Worm (Caenorhabditis elegans): ENCODE measurements around the gene rabs-5.

Gene rabs-5

DNA sequence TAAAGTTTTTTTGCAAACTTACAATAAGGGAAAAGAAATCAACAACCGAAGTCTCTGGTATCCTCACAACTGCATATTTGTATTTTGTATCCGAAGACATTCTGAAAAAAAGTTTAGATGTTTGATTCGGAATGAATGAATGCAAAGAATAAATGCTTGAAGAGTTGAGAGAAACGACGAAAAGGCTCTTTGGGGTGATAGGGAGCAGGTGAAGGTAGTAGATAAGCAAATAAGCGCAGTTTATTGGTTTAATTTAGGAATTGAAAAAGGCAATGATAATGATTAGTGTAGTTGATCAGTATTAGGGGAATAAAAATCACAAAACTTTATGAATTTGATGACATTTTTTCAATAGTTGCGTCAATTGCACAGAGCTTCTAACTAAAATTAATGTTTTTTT is 20.9 kb downstream of the rabs-5 start, which contains the start of gene nsy-7:
TSS of gene nsy-7 (minus strand) at position 101 of the 400 bp plus-strand sequence.
- TF ChIP-seq lsy-2 (tag; optimal IDR thresholded peaks at IDR 0.05) (no peak), flh-1 (GFP tag; optimal IDR thresholded peaks at IDR 0.05) (no peak), nhr-76 (tag; optimal IDR thresholded peaks at IDR 0.05) (no peak), mep-1 (tag; optimal IDR thresholded peaks at IDR 0.05) (no peak), unc-120 (tag; optimal IDR thresholded peaks at IDR 0.05; ENCODE audit: poor library complexity, severe bottlenecking) (no peak), lin-32 (GFP tag; optimal IDR thresholded peaks at IDR 0.05) (no peak), nhr-12 (tag; optimal IDR thresholded peaks at IDR 0.05) (no peak)

DNA sequence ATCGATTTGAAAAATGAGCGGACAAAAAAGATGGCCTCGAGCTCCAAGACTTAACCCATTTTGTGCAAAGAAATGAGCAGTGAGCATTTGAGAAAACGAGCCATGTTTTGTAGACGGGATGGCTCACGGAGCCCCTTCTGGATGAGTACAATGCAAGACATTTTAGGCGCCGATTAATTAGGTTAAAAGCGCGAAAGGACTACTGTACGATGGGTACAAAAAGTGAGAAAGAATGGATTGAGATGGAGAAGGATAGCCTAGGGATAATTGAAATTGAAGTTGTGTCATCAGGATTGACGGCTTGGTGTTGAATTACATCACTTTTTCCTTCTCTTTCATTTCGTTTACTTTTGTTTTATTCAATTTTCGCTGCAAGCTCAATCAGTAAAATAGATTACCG is 26.6 kb downstream of the rabs-5 start:
- no peak for TF ChIP-seq nhr-28 (tag; optimal IDR thresholded peaks at IDR 0.05)
- TF ChIP-seq ces-1 (GFP tag; optimal IDR thresholded peaks at IDR 0.05), result peak; percentile 53
- TF ChIP-seq flh-1 (GFP tag; optimal IDR thresholded peaks at IDR 0.05), result no peak
- TF ChIP-seq lin-13 (tag; optimal IDR thresholded peaks at IDR 0.05), result no peak
- TF ChIP-seq nhr-237 (tag; optimal IDR thresholded peaks at IDR 0.05), result no peak
- TF ChIP-seq ceh-83 (GFP tag; optimal IDR thresholded peaks at IDR 0.05), result no peak
- TF ChIP-seq ceh-39 (tag; optimal IDR thresholded peaks at IDR 0.05), result no peak
- no peak for TF ChIP-seq unc-62 (GFP tag; optimal IDR thresholded peaks at IDR 0.05)
- no peak for TF ChIP-seq sptf-1 (tag; optimal IDR thresholded peaks at IDR 0.05)

DNA sequence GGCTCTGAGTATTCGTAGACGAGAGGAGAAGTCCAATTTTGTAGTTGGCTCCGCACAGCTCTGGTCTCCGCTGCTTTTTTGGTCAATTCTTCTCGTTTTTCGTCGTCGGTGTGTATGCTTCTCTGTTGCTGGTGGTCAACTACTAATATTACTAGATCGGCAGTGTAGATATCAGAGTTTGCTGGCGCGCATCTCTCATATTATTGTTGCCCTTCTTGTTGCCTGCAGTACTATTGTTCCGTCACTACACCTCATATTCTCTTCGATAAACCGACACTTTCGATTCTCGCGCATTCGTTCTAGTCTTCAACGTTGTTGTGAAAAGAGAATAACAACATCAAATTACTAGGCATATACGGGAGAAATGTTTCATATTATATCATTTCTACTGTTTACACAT is 27.2 kb downstream of the rabs-5 start:
- TF ChIP-seq lin-13 (tag; optimal IDR thresholded peaks at IDR 0.05) (no peak), nhr-237 (tag; optimal IDR thresholded peaks at IDR 0.05) (no peak), ceh-39 (tag; optimal IDR thresholded peaks at IDR 0.05) (no peak), zip-8 (tag; optimal IDR thresholded peaks at IDR 0.05) (no peak), snpc-4 (tag; optimal IDR thresholded peaks at IDR 0.05) (no peak), ceh-43 (GFP tag; optimal IDR thresholded peaks at IDR 0.05) (no peak), mls-2 (tag; optimal IDR thresholded peaks at IDR 0.05) (no peak), mab-5 (tag; optimal IDR thresholded peaks at IDR 0.05) (no peak), unc-62 (GFP tag; optimal IDR thresholded peaks at IDR 0.05) (no peak)

DNA sequence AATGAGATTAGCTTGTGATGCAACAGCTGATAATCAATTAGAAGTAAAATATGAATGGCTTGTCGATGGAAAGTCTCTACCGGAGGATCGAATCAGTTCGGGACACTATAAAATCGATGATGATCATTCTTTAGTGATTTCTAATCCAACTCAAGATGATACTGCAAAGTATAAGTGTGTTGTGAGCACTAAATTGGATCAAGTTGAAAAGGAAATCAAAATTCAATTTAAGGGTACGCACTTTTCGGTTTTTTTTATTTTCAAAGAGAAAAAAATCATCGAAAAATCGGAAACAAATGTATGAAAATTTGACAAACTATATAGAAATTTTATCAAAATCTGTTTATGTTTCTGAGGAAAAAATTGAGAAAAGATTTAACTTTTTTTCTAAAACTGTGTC is 30.9 kb downstream of the rabs-5 start:
- no peak for TF ChIP-seq tbx-8 (GFP tag; optimal IDR thresholded peaks at IDR 0.05)
- TF ChIP-seq nhr-2 (tag; optimal IDR thresholded peaks at IDR 0.05), result no peak
- no peak for TF ChIP-seq nhr-76 (tag; optimal IDR thresholded peaks at IDR 0.05)
- no peak for TF ChIP-seq hlh-1 (tag; optimal IDR thresholded peaks at IDR 0.05)
- TF ChIP-seq sptf-1 (tag; optimal IDR thresholded peaks at IDR 0.05), result no peak

DNA sequence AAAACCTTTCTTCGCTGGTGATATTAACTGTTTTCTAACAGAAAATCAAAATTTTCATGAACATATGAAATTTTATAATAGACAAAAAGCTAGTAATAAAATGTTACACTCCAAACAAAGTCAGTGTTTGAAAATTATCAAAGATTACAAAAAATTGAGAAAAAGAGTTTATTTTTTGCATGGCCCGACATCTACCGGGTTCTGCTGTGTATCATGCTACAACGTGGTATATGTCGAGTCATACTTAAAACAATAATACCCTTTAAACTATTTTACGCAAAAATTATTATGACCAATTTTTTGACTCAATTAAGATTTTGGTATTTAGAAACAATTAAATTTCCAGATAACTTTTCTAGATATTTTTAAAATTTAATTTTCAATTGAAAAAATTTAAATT is 31.9 kb downstream of the rabs-5 start:
- no peak for TF ChIP-seq nhr-237 (tag; optimal IDR thresholded peaks at IDR 0.05)

DNA sequence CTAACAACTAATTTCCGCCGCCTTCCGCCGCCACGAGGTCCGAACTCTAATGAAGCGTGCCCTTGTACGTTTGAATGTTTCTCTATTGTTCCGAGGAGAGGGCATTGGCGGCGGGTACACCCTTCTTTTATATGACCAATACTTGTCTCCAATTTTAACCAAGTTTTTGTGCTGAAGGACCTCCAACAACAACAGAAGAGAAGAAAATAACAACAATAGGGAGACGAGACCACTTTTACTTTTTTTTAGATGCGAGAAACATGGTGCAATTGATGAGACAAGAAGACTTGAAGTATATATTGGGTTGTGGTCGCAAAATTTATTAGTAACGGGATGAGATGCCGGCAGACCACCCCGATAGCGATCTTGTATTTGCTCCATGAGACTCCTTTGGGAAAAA is 36.5 kb downstream of the rabs-5 start:
- no peak for TF ChIP-seq snpc-4 (tag; optimal IDR thresholded peaks at IDR 0.05)
- TF ChIP-seq ces-1 (GFP tag; optimal IDR thresholded peaks at IDR 0.05), result peak; percentile 3

DNA sequence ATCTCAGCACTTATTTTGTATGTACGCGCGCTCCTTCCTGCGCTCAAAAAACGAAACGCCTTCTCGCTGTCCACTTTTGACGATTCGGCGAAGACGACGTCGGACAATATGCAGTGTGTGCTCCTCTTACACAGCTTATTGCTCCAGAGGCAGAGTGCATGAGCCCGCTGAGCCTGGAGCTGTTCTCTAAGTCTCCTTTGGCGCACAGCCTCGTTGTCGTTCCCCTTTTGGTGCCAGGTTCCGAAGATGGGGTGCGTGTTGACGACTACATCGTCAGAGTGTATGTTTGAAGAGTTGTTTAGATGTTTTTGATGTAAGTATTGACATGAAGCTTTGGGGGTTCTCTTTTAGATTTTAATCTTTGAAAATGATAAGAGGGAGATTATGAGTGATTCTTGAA is 37.1 kb downstream of the rabs-5 start:
- TF ChIP-seq nhr-76 (tag; optimal IDR thresholded peaks at IDR 0.05) (no peak), sem-2 (GFP tag; optimal IDR thresholded peaks at IDR 0.05) (no peak), unc-120 (tag; optimal IDR thresholded peaks at IDR 0.05; ENCODE audit: poor library complexity, severe bottlenecking) (no peak), lin-32 (GFP tag; optimal IDR thresholded peaks at IDR 0.05) (no peak)

DNA sequence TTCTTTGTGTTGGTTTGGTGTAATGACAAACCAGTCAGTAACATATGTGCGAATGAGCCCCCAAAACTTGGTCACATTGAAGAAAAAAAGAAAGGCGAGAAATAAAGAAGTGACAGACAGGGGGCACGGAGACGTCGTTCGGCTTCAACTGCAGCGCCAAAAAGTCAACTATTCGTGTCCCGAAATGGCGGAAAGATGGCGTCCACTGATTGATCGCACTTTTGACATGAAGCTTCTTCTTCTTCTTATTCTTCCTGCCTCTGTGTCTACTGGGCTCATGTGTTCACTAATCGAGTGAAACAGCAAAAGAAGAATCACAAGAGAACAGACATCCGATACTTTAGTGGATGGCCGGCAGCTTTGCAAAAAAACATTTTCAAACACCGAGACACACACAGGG is 38.3 kb downstream of the rabs-5 start:
- TF ChIP-seq pha-4 (tag; optimal IDR thresholded peaks at IDR 0.05) (no peak), ztf-11 (tag; optimal IDR thresholded peaks at IDR 0.05) (no peak)

DNA sequence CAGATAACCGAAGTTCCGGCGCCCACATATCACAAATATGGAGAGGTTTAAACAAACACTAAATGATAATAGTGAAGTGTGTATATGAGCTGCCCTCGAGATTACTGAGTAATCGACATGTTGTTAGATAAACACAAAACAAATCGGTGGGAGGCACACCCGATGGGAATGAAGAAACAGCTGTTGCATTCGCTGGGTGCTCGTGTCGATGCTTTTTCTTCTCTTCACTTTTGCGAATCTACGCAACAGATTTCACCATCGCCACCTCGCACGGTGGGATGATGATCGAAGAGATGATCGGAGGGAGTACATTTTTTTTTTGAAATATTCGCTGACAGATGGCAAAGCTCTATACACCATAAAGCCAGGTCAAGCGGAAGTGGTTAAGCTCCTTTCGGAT is 39.1 kb downstream of the rabs-5 start:
- TF ChIP-seq hlh-1 (tag; optimal IDR thresholded peaks at IDR 0.05) (peak; percentile 97), bed-3 (GFP tag; optimal IDR thresholded peaks at IDR 0.05) (no peak), unc-62 (GFP tag; optimal IDR thresholded peaks at IDR 0.05) (peak; percentile 38), lin-32 (GFP tag; optimal IDR thresholded peaks at IDR 0.05) (peak; percentile 72)

Measured in whole organism, mixed stage, embryonic.